Worm (Caenorhabditis elegans) whole organism, late embryonic: ENCODE measurements around the gene pyp-1.
"Not testable (repeated sequence)": the region's sequence is repeated elsewhere in the genome, so short reads cannot be mapped to it uniquely, and the experiment has no call there.

ENCODE experiments used
- K09A11.1 ChIP-seq: sonication (generic microtip); optimal IDR thresholded peaks from 2 replicates; lab custom pipeline; 2017; ENCODE audit warnings: antibody characterized with exemption, mild to moderate bottlenecking, missing genetic modification characterization, missing compliant biosample characterization; ENCODE audit not compliant: insufficient read depth
- T23F11.4 ChIP-seq: fragments of 200-800 bp; sonication (Bioruptor generic); optimal IDR thresholded peaks from 2 replicates; lab custom pipeline; 2018; ENCODE audit warnings: mild to moderate bottlenecking, missing genetic modification characterization, missing compliant biosample characterization
- Y22D7AL.16 ChIP-seq: sonication (generic microtip); optimal IDR thresholded peaks from 2 replicates; lab custom pipeline; 2016; ENCODE audit warnings: missing genetic modification characterization, missing compliant biosample characterization
- ahr-1 ChIP-seq: sonication (generic microtip); optimal IDR thresholded peaks from 2 replicates; lab custom pipeline; 2016; ENCODE audit warnings: missing genetic modification characterization, missing compliant biosample characterization
- ceh-14 ChIP-seq: sonication (generic microtip); optimal IDR thresholded peaks from 2 replicates; lab custom pipeline; 2016; ENCODE audit warnings: missing genotype, missing genetic modification characterization, missing compliant biosample characterization
- ceh-31 ChIP-seq: sonication (generic microtip); optimal IDR thresholded peaks from 2 replicates; lab custom pipeline; 2016; ENCODE audit warnings: missing genetic modification characterization, missing compliant biosample characterization
- ceh-6 ChIP-seq: fragments of 200-800 bp; sonication (Bioruptor generic); optimal IDR thresholded peaks from 2 replicates; lab custom pipeline; 2018; ENCODE audit warnings: mild to moderate bottlenecking, missing genetic modification characterization, missing compliant biosample characterization
- ceh-9 ChIP-seq: sonication (generic microtip); optimal IDR thresholded peaks from 2 replicates; lab custom pipeline; 2016; ENCODE audit warnings: mild to moderate bottlenecking, missing genetic modification characterization, inconsistent platforms, missing compliant biosample characterization
- che-1 ChIP-seq: sonication (generic microtip); optimal IDR thresholded peaks from 2 replicates; lab custom pipeline; 2016; ENCODE audit warnings: mild to moderate bottlenecking, missing genetic modification characterization, missing compliant biosample characterization
- dmd-4 ChIP-seq: sonication (generic microtip); optimal IDR thresholded peaks from 2 replicates; lab custom pipeline; 2016; ENCODE audit warnings: borderline replicate concordance, missing genetic modification characterization, missing compliant biosample characterization
- fax-1 ChIP-seq: sonication (generic microtip); optimal IDR thresholded peaks from 2 replicates; lab custom pipeline; 2016; ENCODE audit warnings: missing genotype, missing genetic modification characterization, missing compliant biosample characterization
- fkh-6 ChIP-seq: sonication (generic microtip); optimal IDR thresholded peaks from 2 replicates; lab custom pipeline; 2016; ENCODE audit warnings: missing genetic modification characterization, missing compliant biosample characterization
- hlh-13 ChIP-seq: fragments of 200-800 bp; sonication (Bioruptor generic); optimal IDR thresholded peaks from 2 replicates; lab custom pipeline; 2018; ENCODE audit warnings: mild to moderate bottlenecking, missing genetic modification characterization, missing compliant biosample characterization
- hlh-6 ChIP-seq: sonication (generic microtip); optimal IDR thresholded peaks from 2 replicates; lab custom pipeline; 2016; ENCODE audit warnings: missing genotype, missing genetic modification characterization, missing compliant biosample characterization
- hlh-8 ChIP-seq: sonication (generic microtip); optimal IDR thresholded peaks from 2 replicates; lab custom pipeline; 2016; ENCODE audit warnings: missing genotype, missing genetic modification characterization, missing compliant biosample characterization
- mec-3 ChIP-seq: sonication (generic microtip); optimal IDR thresholded peaks from 2 replicates; lab custom pipeline; 2016; ENCODE audit warnings: borderline replicate concordance, missing genetic modification characterization, missing compliant biosample characterization
- nhr-11 ChIP-seq: fragments of 150-350 bp; optimal IDR thresholded peaks from 2 replicates; lab custom pipeline; 2014; ENCODE audit warnings: missing biosample characterization, missing genetic modification characterization
- nhr-232 ChIP-seq: sonication (generic microtip); optimal IDR thresholded peaks from 2 replicates; lab custom pipeline; 2016; ENCODE audit warnings: missing genetic modification characterization, missing compliant biosample characterization
- npax-4 ChIP-seq: sonication (generic microtip); optimal IDR thresholded peaks from 2 replicates; lab custom pipeline; 2016; ENCODE audit warnings: missing genetic modification characterization, missing compliant biosample characterization
- odd-2 ChIP-seq: sonication (generic microtip); optimal IDR thresholded peaks from 2 replicates; lab custom pipeline; 2017; ENCODE audit warnings: antibody characterized with exemption, mild to moderate bottlenecking, missing genetic modification characterization, missing compliant biosample characterization
- pat-9 ChIP-seq: fragments of 200-800 bp; sonication (Bioruptor generic); optimal IDR thresholded peaks from 2 replicates; lab custom pipeline; 2018; ENCODE audit warnings: mild to moderate bottlenecking, missing genetic modification characterization, moderate library complexity, missing compliant biosample characterization
- pha-2 ChIP-seq: sonication (generic microtip); optimal IDR thresholded peaks from 2 replicates; lab custom pipeline; 2017; ENCODE audit warnings: mild to moderate bottlenecking, missing genetic modification characterization, missing compliant biosample characterization
- pros-1 ChIP-seq: fragments of 150-350 bp; optimal IDR thresholded peaks from 2 replicates; lab custom pipeline; 2014; ENCODE audit warnings: missing biosample characterization, missing genetic modification reagents, missing genetic modification characterization
- ref-2 ChIP-seq: sonication (generic microtip); optimal IDR thresholded peaks from 2 replicates; lab custom pipeline; 2016; ENCODE audit warnings: missing genetic modification characterization, missing compliant biosample characterization
- sox-2 ChIP-seq: fragments of 200-800 bp; sonication (Bioruptor generic); IDR thresholded peaks from 2 replicates; pipeline ENCODE4 v1.3.6; 2022; ENCODE audit warnings: missing genetic modification reagents, missing genetic modification characterization, missing compliant biosample characterization
- syd-9 ChIP-seq: sonication (generic microtip); optimal IDR thresholded peaks from 2 replicates; lab custom pipeline; 2016; ENCODE audit warnings: mild to moderate bottlenecking, missing genetic modification characterization, moderate library complexity, missing compliant biosample characterization
- tbx-2 ChIP-seq: sonication (generic microtip); optimal IDR thresholded peaks from 2 replicates; lab custom pipeline; 2016; ENCODE audit warnings: missing genetic modification characterization, missing compliant biosample characterization
- ttx-3 ChIP-seq: sonication (generic microtip); optimal IDR thresholded peaks from 2 replicates; lab custom pipeline; 2016; ENCODE audit warnings: missing genetic modification reagents, missing genetic modification characterization, missing compliant biosample characterization
- unc-3 ChIP-seq, 2 experiments: fragments of 200-800 bp in 1 of 2; sonication (Bioruptor generic) in 1 of 2; sonication (generic microtip) in 1 of 2; conservative IDR thresholded peaks in 1 of 2; optimal IDR thresholded peaks in 1 of 2; 2 replicates each; pipeline versions ENCODE4 v1.3.6 to Lab custom; 2016 to 2022; ENCODE audit warnings: missing compliant biosample characterization in 2 of 2, missing genetic modification characterization in 2 of 2, missing genetic modification reagents in 1 of 2
- unc-42 ChIP-seq: sonication (generic microtip); optimal IDR thresholded peaks from 2 replicates; lab custom pipeline; 2016; ENCODE audit warnings: missing genotype, missing genetic modification characterization, missing compliant biosample characterization
- unc-55 ChIP-seq: sonication (generic microtip); optimal IDR thresholded peaks from 2 replicates; lab custom pipeline; 2017; ENCODE audit warnings: missing biosample characterization, missing genetic modification reagents, missing genetic modification characterization
- unc-86 ChIP-seq: sonication (generic microtip); optimal IDR thresholded peaks from 2 replicates; lab custom pipeline; 2016; ENCODE audit warnings: missing genetic modification characterization, missing compliant biosample characterization
- zip-5 ChIP-seq: sonication (generic microtip); optimal IDR thresholded peaks from 2 replicates; lab custom pipeline; 2016; ENCODE audit warnings: missing genetic modification characterization, missing compliant biosample characterization

The pyp-1 gene

DNA sequence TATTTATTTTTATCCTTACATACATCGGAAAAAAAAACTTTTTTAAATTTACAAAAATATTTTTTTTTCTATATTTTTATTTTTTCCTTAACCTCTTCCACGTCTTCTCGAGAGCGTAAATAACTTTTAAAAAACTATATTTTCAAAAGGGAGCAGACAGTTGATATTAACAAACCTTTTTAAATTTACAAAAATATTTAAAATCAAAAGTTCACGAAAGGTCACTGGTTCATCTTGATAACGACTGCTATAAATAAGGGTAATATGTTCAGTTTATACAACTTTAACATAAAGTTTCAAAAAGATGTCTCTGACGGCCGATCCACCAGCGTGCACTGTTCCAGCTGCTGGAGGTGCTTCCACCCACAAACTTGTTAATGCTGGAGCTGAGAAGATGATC, 30.1 kb upstream of the pyp-1 start, which contains the start of the genes F44D12.16 and msd-2:
TSS of gene F44D12.16 (plus strand) at position 301 of the 400 bp plus-strand sequence.
TSS of gene msd-2 (plus strand) at position 305 of the 400 bp plus-strand sequence.
- TF ChIP-seq syd-9, fkh-6, pha-2 (tag; lab: Kevin White, UChicago): not testable (repeated sequence)
- TF ChIP-seq, all 69 proteins: peak for 0; not testable (repeated sequence) for 69

DNA sequence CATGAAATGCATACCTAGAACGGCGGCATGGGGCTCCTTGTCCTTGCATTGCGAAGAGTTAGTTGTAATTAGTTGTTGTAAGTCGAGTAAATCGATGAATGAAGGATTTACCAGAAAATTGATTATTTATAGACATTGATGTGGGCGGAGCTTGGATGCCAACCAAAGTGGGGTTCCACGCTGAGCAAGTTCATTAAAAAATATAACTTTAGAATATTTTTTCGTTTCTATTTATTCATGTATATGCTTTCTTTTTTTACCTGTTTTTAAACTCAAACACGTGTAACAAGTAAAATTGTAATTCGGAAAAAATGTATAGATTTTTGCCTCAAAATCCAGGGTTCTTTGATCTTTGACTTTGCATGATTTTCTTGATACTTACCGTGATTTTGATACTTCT, 28.8 kb upstream of the pyp-1 start, which contains the start of gene gipc-2:
TSS of gene gipc-2 (minus strand) at position 101 of the 400 bp plus-strand sequence.
- TF ChIP-seq ceh-9 (tag; lab: Kevin White, UChicago) (no peak), ceh-6 (GFP tag; lab: Kevin White, UChicago) (no peak), npax-4 (no peak), ceh-31 (tag; lab: Kevin White, UChicago) (no peak), unc-55 (no peak), fkh-6 (tag; lab: Kevin White, UChicago) (no peak), unc-42 (tag; lab: Kevin White, UChicago) (no peak), Y22D7AL.16 (tag; lab: Kevin White, UChicago) (no peak), T23F11.4 (GFP tag; lab: Kevin White, UChicago) (no peak), unc-3 (GFP tag; conservative IDR thresholded peaks at IDR 0.05; lab: Robert Waterston, UW) (no peak), unc-3 (tag; optimal IDR thresholded peaks at IDR 0.05; lab: Kevin White, UChicago) (no peak), sox-2 (GFP tag; lab: Robert Waterston, UW) (no peak), hlh-6 (no peak), mec-3 (tag; lab: Kevin White, UChicago) (no peak), ref-2 (tag; lab: Kevin White, UChicago) (no peak), pros-1 (tag; lab: Kevin White, UChicago) (no peak), dmd-4 (tag; lab: Kevin White, UChicago) (no peak), fax-1 (tag; lab: Kevin White, UChicago) (no peak), ceh-14 (no peak), K09A11.1 (tag; lab: Kevin White, UChicago) (no peak)

DNA sequence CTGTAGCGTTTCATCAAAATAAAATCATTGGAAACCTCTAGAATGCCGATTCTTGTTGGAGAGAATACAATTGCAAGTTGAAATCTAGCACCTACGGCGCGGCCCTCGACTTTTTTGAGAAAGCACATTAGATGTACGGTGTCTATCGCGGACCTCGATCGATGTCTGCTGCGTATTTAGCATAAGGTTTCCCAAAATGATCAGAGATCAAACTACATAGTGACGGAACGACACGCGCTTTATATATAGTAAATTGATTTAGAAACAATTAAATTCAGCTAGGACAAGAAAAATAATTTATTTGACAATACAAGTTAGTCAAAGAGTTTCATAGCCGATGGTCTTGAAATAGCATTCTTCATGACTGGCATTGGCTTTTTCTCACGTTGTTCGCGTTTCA, 27.4 kb upstream of the pyp-1 start:
- no peak for TF ChIP-seq unc-86 (tag; lab: Kevin White, UChicago)
- TF ChIP-seq nhr-11 (tag; lab: Kevin White, UChicago): no peak

DNA sequence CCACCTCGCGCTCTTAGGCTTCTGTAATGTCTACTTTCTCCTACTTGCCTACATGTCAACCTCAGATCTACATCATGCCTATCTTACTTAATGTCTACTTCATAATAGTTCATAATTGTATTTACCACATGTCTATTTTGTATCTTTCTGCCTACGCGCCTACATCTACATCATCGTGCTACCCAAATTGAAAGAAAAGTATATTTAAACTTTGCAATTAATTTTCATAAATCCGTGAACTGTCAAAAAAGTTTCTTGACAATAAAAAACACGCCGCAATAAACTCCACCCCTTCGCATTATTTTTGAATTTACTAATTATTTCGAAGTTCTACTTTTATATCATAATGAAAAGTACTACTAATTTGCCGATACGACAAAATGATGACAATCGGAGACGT, 24.3 kb upstream of the pyp-1 start, which contains the start of gene F44D12.8:
TSS of gene F44D12.8 (plus strand) at position 301 of the 400 bp plus-strand sequence.
- TF ChIP-seq tbx-2 (tag; lab: Kevin White, UChicago) (no peak), che-1 (tag; lab: Kevin White, UChicago) (no peak), ref-2 (tag; lab: Kevin White, UChicago) (no peak), ahr-1 (tag; lab: Kevin White, UChicago) (no peak), odd-2 (tag; lab: Kevin White, UChicago) (no peak), unc-55 (no peak), hlh-6 (no peak), hlh-8 (tag; lab: Kevin White, UChicago) (no peak), T23F11.4 (GFP tag; lab: Kevin White, UChicago) (no peak), Y22D7AL.16 (tag; lab: Kevin White, UChicago) (no peak), hlh-13 (GFP tag; lab: Kevin White, UChicago) (no peak), zip-5 (no peak), pros-1 (tag; lab: Kevin White, UChicago) (no peak), pat-9 (tag; lab: Kevin White, UChicago) (no peak), nhr-232 (tag; lab: Kevin White, UChicago) (no peak), ceh-6 (GFP tag; lab: Kevin White, UChicago) (no peak), unc-42 (tag; lab: Kevin White, UChicago) (no peak), ttx-3 (tag; lab: Kevin White, UChicago) (no peak), ceh-14 (no peak), unc-86 (tag; lab: Kevin White, UChicago) (no peak)
